Fruit fly (Drosophila melanogaster) whole organism, pupa: ENCODE results near the gene scf.

Source experiments
- CG4496 ChIP-seq: fragments of 200-800 bp; sonication (Bioruptor generic); IDR thresholded peaks from 3 replicates; pipeline ENCODE4 v1.3.6; 2022; ENCODE audit warnings: missing biosample characterization, missing genetic modification characterization
- Ets98B ChIP-seq: fragments of 200-800 bp; sonication (Bioruptor generic); IDR thresholded peaks from 2 replicates; pipeline ENCODE4 v1.3.6; 2022; ENCODE audit warnings: missing biosample characterization, missing genetic modification characterization

- TF ChIP-seq CG4496 = 0 out of 3 replicates have a peak, but pooled peaks have one; percentile 7
- no peak for TF ChIP-seq Ets98B (GFP tag; lab: Robert Waterston, UW)
Measured at dm6 chr3L:1349397-1349796, 50.9 kb downstream of the scf start.
